Worm (Caenorhabditis elegans): ENCODE data around the gene rab-30.

The rab-30 gene

DNA sequence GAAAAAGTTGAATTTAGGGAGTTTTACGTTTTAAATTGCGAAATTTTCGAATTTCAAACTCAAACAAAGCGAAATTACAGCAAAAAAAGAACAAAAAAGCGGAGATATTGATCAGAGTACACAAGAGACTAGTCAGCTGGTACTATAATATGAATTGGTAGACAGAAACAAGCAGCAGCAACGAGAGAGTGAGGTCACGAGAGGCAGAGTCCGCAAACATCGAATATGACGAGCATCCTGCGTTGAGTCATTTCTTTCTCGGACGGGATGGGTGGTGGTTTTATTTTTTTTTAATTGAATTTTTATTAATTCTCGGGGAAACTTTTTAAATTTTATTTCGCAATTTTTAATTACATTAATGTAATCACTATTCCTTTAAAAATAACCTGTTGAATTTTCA is 39.3 kb downstream of the rab-30 start (continued):
- TF ChIP-seq F37D6.2 (tag; optimal IDR thresholded peaks at IDR 0.05) (no peak), ZK337.2 (GFP tag; IDR thresholded peaks at IDR 0.05) (no peak), unc-62 (GFP tag; optimal IDR thresholded peaks at IDR 0.05 in 1 of 2) (peak in 1 of 2 experiments; percentile 78), unc-62 (tag; optimal IDR thresholded peaks at IDR 0.05) (no peak), arid-1 (GFP tag; conservative IDR thresholded peaks at IDR 0.05) (peak; percentile 55; the same call in 1 of the 2 replicates), dve-1 (tag; optimal IDR thresholded peaks at IDR 0.05; ENCODE audit: insufficient read depth) (peak; percentile 80), tra-1 (GFP tag; IDR thresholded peaks at IDR 0.05) (no peak), fos-1 (tag; optimal IDR thresholded peaks at IDR 0.05) (no peak), pqm-1 (tag; optimal IDR thresholded peaks at IDR 0.05) (no peak), nhr-28 (tag; optimal IDR thresholded peaks at IDR 0.05) (peak; percentile 80), rbr-2 (tag; optimal IDR thresholded peaks at IDR 0.05) (peak; percentile 54), hlh-30 (tag; optimal IDR thresholded peaks at IDR 0.05; ENCODE audit: insufficient read depth) (peak; percentile 99), dpl-1 (GFP tag; optimal IDR thresholded peaks at IDR 0.05) (peak; percentile 70), daf-16 (GFP tag; optimal IDR thresholded peaks at IDR 0.05) (no peak), daf-16 (tag; optimal IDR thresholded peaks at IDR 0.05) (peak; percentile 70), tag-97 (GFP tag; IDR thresholded peaks at IDR 0.05) (no peak), ztf-7 (tag; optimal IDR thresholded peaks at IDR 0.05) (peak; percentile 13), gei-8 (GFP tag; optimal IDR thresholded peaks at IDR 0.05) (no peak), unc-130 (GFP tag; optimal IDR thresholded peaks at IDR 0.05) (no peak), egl-43 (GFP tag; IDR thresholded peaks at IDR 0.05) (no peak), T26A8.4 (GFP tag; IDR thresholded peaks at IDR 0.05) (peak; percentile 55; the same call in 1 of the 2 replicates), hlh-11 (tag; optimal IDR thresholded peaks at IDR 0.05) (peak; percentile 94), nhr-6 (tag; optimal IDR thresholded peaks at IDR 0.05) (peak; percentile 84), mdt-29 (GFP tag; IDR thresholded peaks at IDR 0.05) (no peak), aha-1 (tag) (peak; percentile 94), nhr-11 (tag; optimal IDR thresholded peaks at IDR 0.05) (peak; percentile 40), mep-1 (tag; optimal IDR thresholded peaks at IDR 0.05) (peak; percentile 76), daf-19 (GFP tag; conservative IDR thresholded peaks at IDR 0.05) (no peak), Y105C5A.15 (GFP tag; IDR thresholded peaks at IDR 0.05) (no peak), madf-9 (GFP tag; conservative IDR thresholded peaks at IDR 0.05) (0 out of 2 replicates have a peak, but pooled peaks have one; percentile 32)

DNA sequence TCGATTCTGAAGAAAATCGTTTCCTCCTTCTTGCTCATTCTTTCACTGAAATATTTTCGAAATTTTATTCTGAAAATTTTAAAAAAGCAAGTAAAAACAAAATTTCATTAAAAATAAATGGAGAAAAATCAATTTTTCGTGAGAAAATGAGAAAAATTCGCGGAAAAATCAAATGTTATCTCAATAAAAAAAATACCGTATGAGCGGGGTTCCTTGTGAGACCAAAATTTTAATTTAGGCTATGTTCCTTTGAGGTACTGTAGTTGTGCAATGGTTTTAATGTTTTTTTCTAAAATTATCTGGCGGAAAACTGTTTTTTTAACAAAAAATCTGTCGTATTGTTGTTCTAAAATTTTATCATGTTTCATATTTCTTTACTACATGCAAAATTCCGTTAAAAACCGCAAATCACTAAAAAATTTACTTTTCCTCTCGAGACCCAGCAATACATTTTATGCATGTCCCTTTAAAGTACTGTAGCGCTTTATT is 39.8 kb downstream of the rab-30 start, which contains the start of gene epg-6:
Gene epg-6, minus strand, starts transcription at position 51 of the 489 bp plus-strand sequence.
- TF ChIP-seq D1046.2 (GFP tag; IDR thresholded peaks at IDR 0.05) (no peak), unc-130 (GFP tag; optimal IDR thresholded peaks at IDR 0.05) (peak; percentile 68), pha-4 (GFP tag; IDR thresholded peaks at IDR 0.05) (no peak), pha-4 (tag; optimal IDR thresholded peaks at IDR 0.05) (no peak), attf-4 (tag; optimal IDR thresholded peaks at IDR 0.05) (no peak), Y105C5A.15 (GFP tag; IDR thresholded peaks at IDR 0.05) (no peak), zag-1 (tag; optimal IDR thresholded peaks at IDR 0.05) (no peak), ZK546.5 (tag; optimal IDR thresholded peaks at IDR 0.05) (no peak), F49E8.2 (tag; optimal IDR thresholded peaks at IDR 0.05; ENCODE audit: borderline replicate concordance) (peak; percentile 67), nhr-11 (tag; optimal IDR thresholded peaks at IDR 0.05) (no peak), lin-29 (GFP tag; IDR thresholded peaks at IDR 0.05) (no peak), nhr-77 (tag; optimal IDR thresholded peaks at IDR 0.05) (no peak), F26F4.8 (GFP tag; conservative IDR thresholded peaks at IDR 0.05) (no peak), ztf-7 (tag; optimal IDR thresholded peaks at IDR 0.05) (no peak), lin-15B (tag; optimal IDR thresholded peaks at IDR 0.05) (no peak), dmd-9 (GFP tag; IDR thresholded peaks at IDR 0.05) (no peak), snpc-1.2 (GFP tag; IDR thresholded peaks at IDR 0.05) (no peak), ceh-82 (tag; optimal IDR thresholded peaks at IDR 0.05) (no peak), F37D6.2 (tag; optimal IDR thresholded peaks at IDR 0.05) (no peak), zfp-3 (GFP tag; conservative IDR thresholded peaks at IDR 0.05) (no peak), lsy-2 (tag; optimal IDR thresholded peaks at IDR 0.05) (peak in 1 of 2 experiments; percentile 28)

Measured in whole organism, L4 larva.